Worm (Caenorhabditis elegans) whole organism, late embryonic: ENCODE data around the gene dmd-10.

Experiments
- F13H6.1 ChIP-seq: sonication (generic microtip); optimal IDR thresholded peaks from 2 replicates; lab custom pipeline; 2016; ENCODE audit warnings: missing genetic modification characterization, missing compliant biosample characterization
- ama-1 ChIP-seq: fragments of 150-350 bp; optimal IDR thresholded peaks from 2 replicates; lab custom pipeline; 2014
- ceh-2 ChIP-seq: sonication (generic microtip); optimal IDR thresholded peaks from 2 replicates; lab custom pipeline; 2016; ENCODE audit warnings: missing genotype, missing genetic modification characterization, missing compliant biosample characterization
- ceh-48 ChIP-seq: sonication (generic microtip); optimal IDR thresholded peaks from 2 replicates; lab custom pipeline; 2016; ENCODE audit warnings: missing genetic modification characterization, inconsistent platforms, missing compliant biosample characterization
- rnt-1 ChIP-seq: sonication (generic microtip); optimal IDR thresholded peaks from 2 replicates; lab custom pipeline; 2016; ENCODE audit warnings: missing genetic modification characterization, missing compliant biosample characterization

ce11 chrV:13209567-13209966, 26.8 kb downstream of the dmd-10 start, which contains the start of gene F57B1.6:
- no peak for TF ChIP-seq ceh-48 (tag; lab: Kevin White, UChicago)
- TF ChIP-seq ama-1 (lab: Kevin White, UChicago): no peak
- no peak for TF ChIP-seq ceh-2
- TF ChIP-seq F13H6.1 (tag; lab: Kevin White, UChicago): no peak
- TF ChIP-seq rnt-1 (tag; lab: Kevin White, UChicago): no peak
